Worm (Caenorhabditis elegans) whole organism, early embryonic: ENCODE results near the gene act-1.

Source experiments
- B0310.2 ChIP-seq: sonication (generic microtip); optimal IDR thresholded peaks from 2 replicates; lab custom pipeline; 2016; ENCODE audit warnings: mild to moderate bottlenecking, missing genetic modification characterization, missing compliant biosample characterization
- F13C5.2 ChIP-seq: sonication (generic microtip); optimal IDR thresholded peaks from 2 replicates; lab custom pipeline; 2017; ENCODE audit warnings: mild to moderate bottlenecking, missing genetic modification characterization, inconsistent platforms, missing compliant biosample characterization
- aly-1 ChIP-seq: sonication (generic microtip); optimal IDR thresholded peaks from 2 replicates; lab custom pipeline; 2016; ENCODE audit warnings: missing genetic modification characterization, missing compliant biosample characterization
- ama-1 ChIP-seq: fragments of 150-350 bp; optimal IDR thresholded peaks from 2 replicates; lab custom pipeline; 2014
- ceh-13 ChIP-seq: fragments of 200-800 bp; sonication (Bioruptor generic); optimal IDR thresholded peaks from 2 replicates; lab custom pipeline; 2018; ENCODE audit warnings: mild to moderate bottlenecking, missing genetic modification characterization, missing compliant biosample characterization
- ceh-36 ChIP-seq: sonication (generic microtip); optimal IDR thresholded peaks from 2 replicates; lab custom pipeline; 2016; ENCODE audit warnings: missing genetic modification characterization, inconsistent platforms, missing compliant biosample characterization
- ets-7 ChIP-seq: sonication (generic microtip); optimal IDR thresholded peaks from 2 replicates; lab custom pipeline; 2016; ENCODE audit warnings: missing genotype, missing genetic modification characterization, missing compliant biosample characterization
- flt-1 ChIP-seq: fragments of 200-800 bp; sonication (Bioruptor generic); IDR thresholded peaks from 2 replicates; pipeline ENCODE4 v1.3.6; 2022; ENCODE audit warnings: missing genetic modification characterization, missing compliant biosample characterization
- hmbx-1 ChIP-seq: sonication (generic microtip); optimal IDR thresholded peaks from 2 replicates; lab custom pipeline; 2016; ENCODE audit warnings: mild to moderate bottlenecking, missing genetic modification characterization, missing compliant biosample characterization
- hmg-4 ChIP-seq: fragments of 200-800 bp; sonication (Bioruptor generic); optimal IDR thresholded peaks from 2 replicates; lab custom pipeline; 2018; ENCODE audit warnings: mild to moderate bottlenecking, missing genetic modification characterization, missing compliant biosample characterization
- hnd-1 ChIP-seq: sonication (generic microtip); optimal IDR thresholded peaks from 2 replicates; lab custom pipeline; 2016; ENCODE audit warnings: missing genetic modification characterization, missing compliant biosample characterization
- pes-1 ChIP-seq: fragments of 200-800 bp; sonication (Bioruptor generic); IDR thresholded peaks from 2 replicates; pipeline ENCODE4 v1.3.6; 2022; ENCODE audit warnings: missing genetic modification reagents, missing genetic modification characterization, missing compliant biosample characterization
- scrt-1 ChIP-seq: fragments of 200-800 bp; sonication (Bioruptor generic); IDR thresholded peaks from 2 replicates; pipeline ENCODE4 v1.3.6; 2022; ENCODE audit warnings: missing genetic modification characterization, missing compliant biosample characterization
- sea-1 ChIP-seq: fragments of 200-800 bp; sonication (Bioruptor generic); conservative IDR thresholded peaks from 2 replicates; pipeline ENCODE4 v1.3.6; 2022; ENCODE audit warnings: missing genetic modification characterization, missing compliant biosample characterization
- tbx-11 ChIP-seq: fragments of 200-800 bp; sonication (Bioruptor generic); IDR thresholded peaks from 2 replicates; pipeline ENCODE4 v1.3.6; 2022; ENCODE audit warnings: missing genetic modification characterization, missing compliant biosample characterization
- tbx-37 ChIP-seq: fragments of 200-800 bp; sonication (Bioruptor generic); conservative IDR thresholded peaks from 2 replicates; pipeline ENCODE4 v1.3.6; 2022; ENCODE audit warnings: missing genetic modification reagents, missing genetic modification characterization, missing compliant biosample characterization
- tra-4 ChIP-seq: sonication (generic microtip); optimal IDR thresholded peaks from 2 replicates; lab custom pipeline; 2017; ENCODE audit warnings: missing genetic modification characterization, missing compliant biosample characterization

act-1 gene

ce11 chrV:11042538-11042937 is 38.3 kb upstream of the act-1 start, which contains the start of gene C45B11.2:
TSS of gene C45B11.2 (plus strand) at chrV:11042710.
- TF ChIP-seq hmbx-1 (tag; lab: Kevin White, UChicago), result no peak
- TF ChIP-seq ceh-13 (GFP tag; lab: Kevin White, UChicago), result no peak
- no peak for TF ChIP-seq B0310.2
- no peak for TF ChIP-seq hnd-1 (tag; lab: Kevin White, UChicago)
- no peak for TF ChIP-seq ceh-36 (tag; lab: Kevin White, UChicago)
- no peak for TF ChIP-seq ama-1 (lab: Kevin White, UChicago)
- TF ChIP-seq ets-7, result no peak
- no peak for TF ChIP-seq aly-1 (tag; lab: Kevin White, UChicago)
- no peak for TF ChIP-seq F13C5.2
- TF ChIP-seq tbx-11, result no peak
- TF ChIP-seq pes-1 (GFP tag; lab: Robert Waterston, UW), result no peak
- no peak for TF ChIP-seq flt-1 (GFP tag; lab: Robert Waterston, UW)
- TF ChIP-seq tra-4 (tag; lab: Kevin White, UChicago), result no peak
- TF ChIP-seq hmg-4 (GFP tag; lab: Kevin White, UChicago), result no peak

ce11 chrV:11043767-11044166 is 37.1 kb upstream of the act-1 start, which contains the start of gene C45B11.6:
TSS of gene C45B11.6 (plus strand) at chrV:11044067.
- TF ChIP-seq B0310.2 (no peak), ama-1 (lab: Kevin White, UChicago) (no peak), F13C5.2 (no peak), hnd-1 (tag; lab: Kevin White, UChicago) (no peak), sea-1 (no peak), hmg-4 (GFP tag; lab: Kevin White, UChicago) (no peak), aly-1 (tag; lab: Kevin White, UChicago) (no peak)

ce11 chrV:11046730-11047129 is 34.1 kb upstream of the act-1 start, which contains the start of gene dhs-18:
TSS of gene dhs-18 (minus strand) at chrV:11046833.
- TF ChIP-seq sea-1, result no peak
- no peak for TF ChIP-seq tbx-11
- no peak for TF ChIP-seq tbx-37
- no peak for TF ChIP-seq ets-7
- no peak for TF ChIP-seq hnd-1 (tag; lab: Kevin White, UChicago)
- TF ChIP-seq B0310.2, result no peak
- TF ChIP-seq aly-1 (tag; lab: Kevin White, UChicago), result no peak
- TF ChIP-seq scrt-1 (GFP tag; lab: Robert Waterston, UW), result no peak
- TF ChIP-seq flt-1 (GFP tag; lab: Robert Waterston, UW), result no peak
- no peak for TF ChIP-seq hmbx-1 (tag; lab: Kevin White, UChicago)
- TF ChIP-seq ama-1 (lab: Kevin White, UChicago), result no peak
- TF ChIP-seq tra-4 (tag; lab: Kevin White, UChicago), result no peak
- no peak for TF ChIP-seq pes-1 (GFP tag; lab: Robert Waterston, UW)
- TF ChIP-seq ceh-13 (GFP tag; lab: Kevin White, UChicago), result no peak
- no peak for TF ChIP-seq F13C5.2
- no peak for TF ChIP-seq hmg-4 (GFP tag; lab: Kevin White, UChicago)
- TF ChIP-seq ceh-36 (tag; lab: Kevin White, UChicago), result no peak

ce11 chrV:11048678-11049077 is 32.2 kb upstream of the act-1 start, which contains the start of gene srh-74:
TSS of gene srh-74 (minus strand) at chrV:11048778.
- TF ChIP-seq flt-1 (GFP tag; lab: Robert Waterston, UW) (no peak), hnd-1 (tag; lab: Kevin White, UChicago) (no peak), hmg-4 (GFP tag; lab: Kevin White, UChicago) (no peak), tbx-37 (no peak), ceh-13 (GFP tag; lab: Kevin White, UChicago) (no peak), tra-4 (tag; lab: Kevin White, UChicago) (no peak), ets-7 (no peak), aly-1 (tag; lab: Kevin White, UChicago) (no peak), tbx-11 (no peak), F13C5.2 (no peak), hmbx-1 (tag; lab: Kevin White, UChicago) (no peak), pes-1 (GFP tag; lab: Robert Waterston, UW) (no peak)

ce11 chrV:11051921-11052320 is 28.9 kb upstream of the act-1 start, which contains the start of gene T04C12.33:
TSS of gene T04C12.33 (plus strand) at chrV:11052221.
- no peak for TF ChIP-seq tbx-37
- no peak for TF ChIP-seq tbx-11
- no peak for TF ChIP-seq pes-1 (GFP tag; lab: Robert Waterston, UW)
- TF ChIP-seq scrt-1 (GFP tag; lab: Robert Waterston, UW), result no peak
- no peak for TF ChIP-seq ets-7
- TF ChIP-seq flt-1 (GFP tag; lab: Robert Waterston, UW), result no peak
- TF ChIP-seq B0310.2, result no peak
- TF ChIP-seq F13C5.2, result no peak
- TF ChIP-seq hmbx-1 (tag; lab: Kevin White, UChicago), result no peak
- TF ChIP-seq tra-4 (tag; lab: Kevin White, UChicago), result no peak
- TF ChIP-seq aly-1 (tag; lab: Kevin White, UChicago), result no peak
- no peak for TF ChIP-seq ceh-36 (tag; lab: Kevin White, UChicago)
- no peak for TF ChIP-seq ama-1 (lab: Kevin White, UChicago)
- no peak for TF ChIP-seq hnd-1 (tag; lab: Kevin White, UChicago)
- TF ChIP-seq sea-1, result no peak

- TF ChIP-seq sea-1 (no peak), hnd-1 (tag; lab: Kevin White, UChicago) (no peak), ama-1 (lab: Kevin White, UChicago) (no peak), ceh-13 (GFP tag; lab: Kevin White, UChicago) (no peak)
Measured at ce11 chrV:11053827-11054226, 27.0 kb upstream of the act-1 start, which contains the start of gene T04C12.7. TSS of gene T04C12.7 (plus strand) at chrV:11054127.

ce11 chrV:11056484-11056883 is 24.4 kb upstream of the act-1 start:
- no peak for TF ChIP-seq sea-1
- TF ChIP-seq flt-1 (GFP tag; lab: Robert Waterston, UW), result no peak
- no peak for TF ChIP-seq B0310.2
- no peak for TF ChIP-seq tbx-11
- TF ChIP-seq hmg-4 (GFP tag; lab: Kevin White, UChicago), result no peak
- TF ChIP-seq aly-1 (tag; lab: Kevin White, UChicago), result no peak
- no peak for TF ChIP-seq ets-7
- no peak for TF ChIP-seq F13C5.2
- TF ChIP-seq tra-4 (tag; lab: Kevin White, UChicago), result no peak
- TF ChIP-seq scrt-1 (GFP tag; lab: Robert Waterston, UW), result no peak
- no peak for TF ChIP-seq tbx-37
- no peak for TF ChIP-seq pes-1 (GFP tag; lab: Robert Waterston, UW)
- TF ChIP-seq ceh-13 (GFP tag; lab: Kevin White, UChicago), result no peak
- no peak for TF ChIP-seq hmbx-1 (tag; lab: Kevin White, UChicago)
- no peak for TF ChIP-seq ama-1 (lab: Kevin White, UChicago)
- TF ChIP-seq ceh-36 (tag; lab: Kevin White, UChicago), result no peak
- no peak for TF ChIP-seq hnd-1 (tag; lab: Kevin White, UChicago)
